Worm (Caenorhabditis elegans) whole organism, late embryonic: Measurements from ENCODE around the gene ZK856.7.

Experiments
- C38D4.7 ChIP-seq: fragments of 200-800 bp; sonication (Bioruptor generic); optimal IDR thresholded peaks from 2 replicates; lab custom pipeline; 2018; ENCODE audit warnings: mild to moderate bottlenecking, missing genetic modification characterization, moderate library complexity, missing compliant biosample characterization
- F13H6.1 ChIP-seq: sonication (generic microtip); optimal IDR thresholded peaks from 2 replicates; lab custom pipeline; 2016; ENCODE audit warnings: missing genetic modification characterization, missing compliant biosample characterization
- K02D7.2 ChIP-seq: sonication (generic microtip); optimal IDR thresholded peaks from 2 replicates; lab custom pipeline; 2017; ENCODE audit warnings: mild to moderate bottlenecking, missing genetic modification characterization, missing compliant biosample characterization
- K09A11.1 ChIP-seq: sonication (generic microtip); optimal IDR thresholded peaks from 2 replicates; lab custom pipeline; 2017; ENCODE audit warnings: antibody characterized with exemption, mild to moderate bottlenecking, missing genetic modification characterization, missing compliant biosample characterization; ENCODE audit not compliant: insufficient read depth
- Y22D7AL.16 ChIP-seq: sonication (generic microtip); optimal IDR thresholded peaks from 2 replicates; lab custom pipeline; 2016; ENCODE audit warnings: missing genetic modification characterization, missing compliant biosample characterization
- ahr-1 ChIP-seq: sonication (generic microtip); optimal IDR thresholded peaks from 2 replicates; lab custom pipeline; 2016; ENCODE audit warnings: missing genetic modification characterization, missing compliant biosample characterization
- ama-1 ChIP-seq: fragments of 150-350 bp; optimal IDR thresholded peaks from 2 replicates; lab custom pipeline; 2014
- ceh-14 ChIP-seq: sonication (generic microtip); optimal IDR thresholded peaks from 2 replicates; lab custom pipeline; 2016; ENCODE audit warnings: missing genotype, missing genetic modification characterization, missing compliant biosample characterization
- ceh-18 ChIP-seq: sonication (generic microtip); optimal IDR thresholded peaks from 2 replicates; lab custom pipeline; 2016; ENCODE audit warnings: missing genetic modification characterization, missing compliant biosample characterization
- ceh-19 ChIP-seq: fragments of 200-800 bp; sonication (Bioruptor generic); optimal IDR thresholded peaks from 2 replicates; lab custom pipeline; 2018; ENCODE audit warnings: mild to moderate bottlenecking, missing genetic modification characterization, missing compliant biosample characterization
- ceh-22 ChIP-seq: sonication (generic microtip); optimal IDR thresholded peaks from 2 replicates; lab custom pipeline; 2017; ENCODE audit warnings: missing biosample characterization, missing genetic modification characterization
- ceh-24 ChIP-seq: sonication (generic microtip); optimal IDR thresholded peaks from 2 replicates; lab custom pipeline; 2016; ENCODE audit warnings: mild to moderate bottlenecking, missing genetic modification characterization, missing compliant biosample characterization
- ceh-30 ChIP-seq: fragments of 150-350 bp; optimal IDR thresholded peaks from 2 replicates; lab custom pipeline; 2014; ENCODE audit warnings: missing biosample characterization, missing genetic modification characterization
- ceh-48 ChIP-seq: sonication (generic microtip); optimal IDR thresholded peaks from 2 replicates; lab custom pipeline; 2016; ENCODE audit warnings: missing genetic modification characterization, inconsistent platforms, missing compliant biosample characterization
- ceh-6 ChIP-seq: fragments of 200-800 bp; sonication (Bioruptor generic); optimal IDR thresholded peaks from 2 replicates; lab custom pipeline; 2018; ENCODE audit warnings: mild to moderate bottlenecking, missing genetic modification characterization, missing compliant biosample characterization
- che-1 ChIP-seq: sonication (generic microtip); optimal IDR thresholded peaks from 2 replicates; lab custom pipeline; 2016; ENCODE audit warnings: mild to moderate bottlenecking, missing genetic modification characterization, missing compliant biosample characterization
- elt-2 ChIP-seq: sonication (generic microtip); optimal IDR thresholded peaks from 2 replicates; lab custom pipeline; 2016; ENCODE audit warnings: missing genetic modification reagents, missing genetic modification characterization, missing compliant biosample characterization
- elt-4 ChIP-seq: sonication (generic microtip); optimal IDR thresholded peaks from 2 replicates; lab custom pipeline; 2016; ENCODE audit warnings: missing genetic modification characterization, missing compliant biosample characterization
- fkh-10 ChIP-seq: fragments of 150-350 bp; optimal IDR thresholded peaks from 2 replicates; lab custom pipeline; 2014; ENCODE audit warnings: missing biosample characterization, missing genetic modification reagents, missing genetic modification characterization
- hlh-15 ChIP-seq: sonication (generic microtip); optimal IDR thresholded peaks from 2 replicates; lab custom pipeline; 2016; ENCODE audit warnings: missing genetic modification characterization, missing compliant biosample characterization
- hlh-6 ChIP-seq: sonication (generic microtip); optimal IDR thresholded peaks from 2 replicates; lab custom pipeline; 2016; ENCODE audit warnings: missing genotype, missing genetic modification characterization, missing compliant biosample characterization
- mec-3 ChIP-seq: sonication (generic microtip); optimal IDR thresholded peaks from 2 replicates; lab custom pipeline; 2016; ENCODE audit warnings: borderline replicate concordance, missing genetic modification characterization, missing compliant biosample characterization
- nfya-1 ChIP-seq: sonication (generic microtip); optimal IDR thresholded peaks from 2 replicates; lab custom pipeline; 2017; ENCODE audit warnings: missing genetic modification characterization, mild to moderate bottlenecking, missing compliant biosample characterization, antibody characterized with exemption, moderate library complexity
- nhr-11 ChIP-seq: fragments of 150-350 bp; optimal IDR thresholded peaks from 2 replicates; lab custom pipeline; 2014; ENCODE audit warnings: missing biosample characterization, missing genetic modification characterization
- nhr-232 ChIP-seq: sonication (generic microtip); optimal IDR thresholded peaks from 2 replicates; lab custom pipeline; 2016; ENCODE audit warnings: missing genetic modification characterization, missing compliant biosample characterization
- npax-4 ChIP-seq: sonication (generic microtip); optimal IDR thresholded peaks from 2 replicates; lab custom pipeline; 2016; ENCODE audit warnings: missing genetic modification characterization, missing compliant biosample characterization
- odd-2 ChIP-seq: sonication (generic microtip); optimal IDR thresholded peaks from 2 replicates; lab custom pipeline; 2017; ENCODE audit warnings: antibody characterized with exemption, mild to moderate bottlenecking, missing genetic modification characterization, missing compliant biosample characterization
- pag-3 ChIP-seq: sonication (generic microtip); optimal IDR thresholded peaks from 2 replicates; lab custom pipeline; 2016; ENCODE audit warnings: missing compliant biosample characterization, missing genetic modification characterization, borderline replicate concordance
- pax-1 ChIP-seq: fragments of 150-350 bp; optimal IDR thresholded peaks from 2 replicates; lab custom pipeline; 2014; ENCODE audit warnings: missing biosample characterization, missing genetic modification characterization
- pha-2 ChIP-seq: sonication (generic microtip); optimal IDR thresholded peaks from 2 replicates; lab custom pipeline; 2017; ENCODE audit warnings: mild to moderate bottlenecking, missing genetic modification characterization, missing compliant biosample characterization
- pqm-1 ChIP-seq: sonication (generic microtip); optimal IDR thresholded peaks from 2 replicates; lab custom pipeline; 2016; ENCODE audit warnings: missing genetic modification characterization, missing compliant biosample characterization
- pros-1 ChIP-seq: fragments of 150-350 bp; optimal IDR thresholded peaks from 2 replicates; lab custom pipeline; 2014; ENCODE audit warnings: missing biosample characterization, missing genetic modification reagents, missing genetic modification characterization
- rnt-1 ChIP-seq: sonication (generic microtip); optimal IDR thresholded peaks from 2 replicates; lab custom pipeline; 2016; ENCODE audit warnings: missing genetic modification characterization, missing compliant biosample characterization
- sdc-2 ChIP-seq: sonication (generic microtip); optimal IDR thresholded peaks from 2 replicates; lab custom pipeline; 2016; ENCODE audit warnings: missing genotype, missing genetic modification characterization, missing compliant biosample characterization
- sox-2 ChIP-seq: fragments of 200-800 bp; sonication (Bioruptor generic); IDR thresholded peaks from 2 replicates; pipeline ENCODE4 v1.3.6; 2022; ENCODE audit warnings: missing genetic modification reagents, missing genetic modification characterization, missing compliant biosample characterization
- syd-9 ChIP-seq: sonication (generic microtip); optimal IDR thresholded peaks from 2 replicates; lab custom pipeline; 2016; ENCODE audit warnings: mild to moderate bottlenecking, missing genetic modification characterization, moderate library complexity, missing compliant biosample characterization
- tbx-2 ChIP-seq: sonication (generic microtip); optimal IDR thresholded peaks from 2 replicates; lab custom pipeline; 2016; ENCODE audit warnings: missing genetic modification characterization, missing compliant biosample characterization
- tbx-7 ChIP-seq: sonication (generic microtip); optimal IDR thresholded peaks from 2 replicates; lab custom pipeline; 2016; ENCODE audit warnings: missing genotype, missing genetic modification characterization, missing compliant biosample characterization
- ttx-3 ChIP-seq: sonication (generic microtip); optimal IDR thresholded peaks from 2 replicates; lab custom pipeline; 2016; ENCODE audit warnings: missing genetic modification reagents, missing genetic modification characterization, missing compliant biosample characterization
- unc-42 ChIP-seq: sonication (generic microtip); optimal IDR thresholded peaks from 2 replicates; lab custom pipeline; 2016; ENCODE audit warnings: missing genotype, missing genetic modification characterization, missing compliant biosample characterization
- unc-86 ChIP-seq: sonication (generic microtip); optimal IDR thresholded peaks from 2 replicates; lab custom pipeline; 2016; ENCODE audit warnings: missing genetic modification characterization, missing compliant biosample characterization
- zip-5 ChIP-seq: sonication (generic microtip); optimal IDR thresholded peaks from 2 replicates; lab custom pipeline; 2016; ENCODE audit warnings: missing genetic modification characterization, missing compliant biosample characterization
- ztf-16 ChIP-seq: sonication (generic microtip); optimal IDR thresholded peaks from 2 replicates; lab custom pipeline; 2017; ENCODE audit warnings: missing genetic modification characterization, missing compliant biosample characterization

The ZK856.7 gene

ce11 chrV:10191242-10191641 lies 10.7 kb upstream of the ZK856.7 start:
- TF ChIP-seq ceh-18, result no peak
- no peak for TF ChIP-seq mec-3 (tag; lab: Kevin White, UChicago)
- no peak for TF ChIP-seq ceh-19
- TF ChIP-seq pqm-1 (tag; lab: Kevin White, UChicago), result no peak

ce11 chrV:10198386-10198785 lies 3.5 kb upstream of the ZK856.7 start, which contains the start of gene ZK856.6:
ZK856.6 (plus strand) TSS chrV:10198686.
- no peak for TF ChIP-seq C38D4.7 (GFP tag; lab: Kevin White, UChicago)
- no peak for TF ChIP-seq ama-1 (lab: Kevin White, UChicago)
- no peak for TF ChIP-seq ceh-30 (tag; lab: Kevin White, UChicago)
- TF ChIP-seq zip-5, result no peak
- TF ChIP-seq K02D7.2 (tag; lab: Kevin White, UChicago), result no peak
- TF ChIP-seq pha-2 (tag; lab: Kevin White, UChicago), result no peak
- no peak for TF ChIP-seq ztf-16 (tag; lab: Kevin White, UChicago)
- TF ChIP-seq npax-4 (tag; lab: Kevin White, UChicago), result no peak

DNA sequence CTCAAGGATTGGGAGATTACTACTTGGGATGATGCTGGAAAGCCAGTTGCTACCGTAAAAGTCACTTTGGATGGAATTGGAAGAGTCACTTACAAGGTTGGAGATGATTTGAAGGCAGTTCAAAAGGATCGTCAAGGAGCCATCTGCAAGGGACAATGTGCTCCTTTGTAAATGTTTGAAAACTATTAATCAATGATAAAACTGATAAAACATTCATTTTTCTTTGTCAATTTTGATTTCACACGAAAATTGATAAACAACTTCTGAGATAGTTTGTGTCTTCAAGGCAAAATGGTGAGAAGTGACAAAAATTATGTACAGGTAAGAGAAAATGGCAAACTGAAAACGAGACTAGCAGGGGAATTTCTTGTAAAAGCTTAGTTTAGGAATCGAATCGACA lies 442 bp downstream of the ZK856.7 start:
- TF ChIP-seq ttx-3 (tag; lab: Kevin White, UChicago), result no peak
- TF ChIP-seq K02D7.2 (tag; lab: Kevin White, UChicago), result no peak
- TF ChIP-seq odd-2 (tag; lab: Kevin White, UChicago), result no peak
- no peak for TF ChIP-seq ceh-22
- no peak for TF ChIP-seq ceh-48 (tag; lab: Kevin White, UChicago)
- no peak for TF ChIP-seq sox-2
- no peak for TF ChIP-seq C38D4.7 (GFP tag; lab: Kevin White, UChicago)
- TF ChIP-seq syd-9 (tag; lab: Kevin White, UChicago), result no peak
- TF ChIP-seq nfya-1 (tag; lab: Kevin White, UChicago), result no peak
- TF ChIP-seq pqm-1 (tag; lab: Kevin White, UChicago), result no peak
- no peak for TF ChIP-seq sdc-2
- no peak for TF ChIP-seq pros-1 (tag; lab: Kevin White, UChicago)
- TF ChIP-seq K09A11.1 (tag; lab: Kevin White, UChicago), result no peak

ce11 chrV:10203435-10204009 lies 1.6 kb downstream of the ZK856.7 start, which contains the start of gene chpf-1:
chpf-1 (minus strand) TSS chrV:10203485.
- TF ChIP-seq hlh-6 (no peak), odd-2 (tag; lab: Kevin White, UChicago) (no peak), elt-2 (tag; lab: Kevin White, UChicago) (peak; percentile 41), unc-86 (tag; lab: Kevin White, UChicago) (no peak), ceh-24 (tag; lab: Kevin White, UChicago) (no peak), pax-1 (tag; lab: Kevin White, UChicago) (no peak), nhr-232 (tag; lab: Kevin White, UChicago) (no peak), rnt-1 (tag; lab: Kevin White, UChicago) (no peak), ceh-14 (no peak)

- peak; percentile 20 for TF ChIP-seq unc-42 (tag; lab: Kevin White, UChicago)
- no peak for TF ChIP-seq Y22D7AL.16
- TF ChIP-seq nfya-1 (tag; lab: Kevin White, UChicago), result peak; percentile 21
- TF ChIP-seq, all 69 proteins: peak for 2
Observed at ce11 chrV:10204863-10205338, 3.0 kb downstream of the ZK856.7 start, which contains the start of the genes ZK856.19 and ZK856.11. ZK856.19 (minus strand) TSS chrV:10204913. ZK856.11 (minus strand) TSS chrV:10204938.

ce11 chrV:10205483-10205882 lies 3.6 kb downstream of the ZK856.7 start, which contains the start of gene ZK856.16:
ZK856.16 (minus strand) TSS chrV:10205583.
- TF ChIP-seq elt-4, result no peak
- no peak for TF ChIP-seq nhr-232 (tag; lab: Kevin White, UChicago)
- TF ChIP-seq tbx-2 (tag; lab: Kevin White, UChicago), result no peak
- no peak for TF ChIP-seq che-1 (tag; lab: Kevin White, UChicago)
- no peak for TF ChIP-seq pag-3 (tag; lab: Kevin White, UChicago)
- TF ChIP-seq fkh-10 (GFP tag; lab: Kevin White, UChicago), result no peak
- no peak for TF ChIP-seq pha-2 (tag; lab: Kevin White, UChicago)
- no peak for TF ChIP-seq ceh-6 (GFP tag; lab: Kevin White, UChicago)
- no peak for TF ChIP-seq K09A11.1 (tag; lab: Kevin White, UChicago)
- no peak for TF ChIP-seq hlh-15 (tag; lab: Kevin White, UChicago)
- no peak for TF ChIP-seq ahr-1 (tag; lab: Kevin White, UChicago)
- TF ChIP-seq syd-9 (tag; lab: Kevin White, UChicago), result no peak
- no peak for TF ChIP-seq ztf-16 (tag; lab: Kevin White, UChicago)
- no peak for TF ChIP-seq nhr-11 (tag; lab: Kevin White, UChicago)
- TF ChIP-seq F13H6.1 (tag; lab: Kevin White, UChicago), result no peak
- TF ChIP-seq tbx-7 (tag; lab: Kevin White, UChicago), result no peak
